Worm (Caenorhabditis elegans) whole organism, late embryonic: Measurements from ENCODE around the gene srlf-12.

ENCODE experiments used
- C08G9.2 ChIP-seq: sonication (generic microtip); optimal IDR thresholded peaks from 2 replicates; lab custom pipeline; 2016; ENCODE audit warnings: mild to moderate bottlenecking, missing genetic modification characterization, moderate library complexity, missing compliant biosample characterization
- F13H6.1 ChIP-seq: sonication (generic microtip); optimal IDR thresholded peaks from 2 replicates; lab custom pipeline; 2016; ENCODE audit warnings: missing genetic modification characterization, missing compliant biosample characterization
- K02D7.2 ChIP-seq: sonication (generic microtip); optimal IDR thresholded peaks from 2 replicates; lab custom pipeline; 2017; ENCODE audit warnings: mild to moderate bottlenecking, missing genetic modification characterization, missing compliant biosample characterization
- K09A11.1 ChIP-seq: sonication (generic microtip); optimal IDR thresholded peaks from 2 replicates; lab custom pipeline; 2017; ENCODE audit warnings: antibody characterized with exemption, mild to moderate bottlenecking, missing genetic modification characterization, missing compliant biosample characterization; ENCODE audit not compliant: insufficient read depth
- T23F11.4 ChIP-seq: fragments of 200-800 bp; sonication (Bioruptor generic); optimal IDR thresholded peaks from 2 replicates; lab custom pipeline; 2018; ENCODE audit warnings: mild to moderate bottlenecking, missing genetic modification characterization, missing compliant biosample characterization
- Y22D7AL.16 ChIP-seq: sonication (generic microtip); optimal IDR thresholded peaks from 2 replicates; lab custom pipeline; 2016; ENCODE audit warnings: missing genetic modification characterization, missing compliant biosample characterization
- ama-1 ChIP-seq: fragments of 150-350 bp; optimal IDR thresholded peaks from 2 replicates; lab custom pipeline; 2014
- ceh-14 ChIP-seq: sonication (generic microtip); optimal IDR thresholded peaks from 2 replicates; lab custom pipeline; 2016; ENCODE audit warnings: missing genotype, missing genetic modification characterization, missing compliant biosample characterization
- ceh-18 ChIP-seq: sonication (generic microtip); optimal IDR thresholded peaks from 2 replicates; lab custom pipeline; 2016; ENCODE audit warnings: missing genetic modification characterization, missing compliant biosample characterization
- ceh-22 ChIP-seq: sonication (generic microtip); optimal IDR thresholded peaks from 2 replicates; lab custom pipeline; 2017; ENCODE audit warnings: missing biosample characterization, missing genetic modification characterization
- ceh-30 ChIP-seq: fragments of 150-350 bp; optimal IDR thresholded peaks from 2 replicates; lab custom pipeline; 2014; ENCODE audit warnings: missing biosample characterization, missing genetic modification characterization
- ceh-31 ChIP-seq: sonication (generic microtip); optimal IDR thresholded peaks from 2 replicates; lab custom pipeline; 2016; ENCODE audit warnings: missing genetic modification characterization, missing compliant biosample characterization
- ceh-34 ChIP-seq: sonication (generic microtip); optimal IDR thresholded peaks from 2 replicates; lab custom pipeline; 2016; ENCODE audit warnings: mild to moderate bottlenecking, missing genetic modification characterization, missing compliant biosample characterization
- ceh-45 ChIP-seq: fragments of 200-800 bp; sonication (Bioruptor generic); IDR thresholded peaks from 2 replicates; pipeline ENCODE4 v1.3.6; 2022; ENCODE audit warnings: missing genetic modification reagents, missing genetic modification characterization, missing compliant biosample characterization
- ceh-48 ChIP-seq: sonication (generic microtip); optimal IDR thresholded peaks from 2 replicates; lab custom pipeline; 2016; ENCODE audit warnings: missing genetic modification characterization, inconsistent platforms, missing compliant biosample characterization
- ceh-6 ChIP-seq: fragments of 200-800 bp; sonication (Bioruptor generic); optimal IDR thresholded peaks from 2 replicates; lab custom pipeline; 2018; ENCODE audit warnings: mild to moderate bottlenecking, missing genetic modification characterization, missing compliant biosample characterization
- dmd-4 ChIP-seq: sonication (generic microtip); optimal IDR thresholded peaks from 2 replicates; lab custom pipeline; 2016; ENCODE audit warnings: borderline replicate concordance, missing genetic modification characterization, missing compliant biosample characterization
- elt-2 ChIP-seq: sonication (generic microtip); optimal IDR thresholded peaks from 2 replicates; lab custom pipeline; 2016; ENCODE audit warnings: missing genetic modification reagents, missing genetic modification characterization, missing compliant biosample characterization
- ets-4 ChIP-seq: sonication (generic microtip); optimal IDR thresholded peaks from 2 replicates; lab custom pipeline; 2016; ENCODE audit warnings: missing genetic modification characterization, missing compliant biosample characterization
- fax-1 ChIP-seq: sonication (generic microtip); optimal IDR thresholded peaks from 2 replicates; lab custom pipeline; 2016; ENCODE audit warnings: missing genotype, missing genetic modification characterization, missing compliant biosample characterization
- fkh-6 ChIP-seq: sonication (generic microtip); optimal IDR thresholded peaks from 2 replicates; lab custom pipeline; 2016; ENCODE audit warnings: missing genetic modification characterization, missing compliant biosample characterization
- gmeb-2 ChIP-seq: sonication (generic microtip); optimal IDR thresholded peaks from 2 replicates; lab custom pipeline; 2016; ENCODE audit warnings: missing genetic modification characterization, inconsistent platforms, missing compliant biosample characterization
- hlh-13 ChIP-seq: fragments of 200-800 bp; sonication (Bioruptor generic); optimal IDR thresholded peaks from 2 replicates; lab custom pipeline; 2018; ENCODE audit warnings: mild to moderate bottlenecking, missing genetic modification characterization, missing compliant biosample characterization
- hlh-15 ChIP-seq: sonication (generic microtip); optimal IDR thresholded peaks from 2 replicates; lab custom pipeline; 2016; ENCODE audit warnings: missing genetic modification characterization, missing compliant biosample characterization
- hlh-30 ChIP-seq: sonication (generic microtip); optimal IDR thresholded peaks from 2 replicates; lab custom pipeline; 2017; ENCODE audit warnings: antibody characterized with exemption, missing genetic modification characterization, missing compliant biosample characterization; ENCODE audit not compliant: insufficient read depth
- lim-6 ChIP-seq: sonication (generic microtip); optimal IDR thresholded peaks from 2 replicates; lab custom pipeline; 2016; ENCODE audit warnings: missing genetic modification characterization, missing compliant biosample characterization
- lin-11 ChIP-seq: fragments of 200-800 bp; sonication (Bioruptor generic); optimal IDR thresholded peaks from 2 replicates; lab custom pipeline; 2018; ENCODE audit warnings: mild to moderate bottlenecking, missing genetic modification characterization, missing compliant biosample characterization
- nfya-1 ChIP-seq: sonication (generic microtip); optimal IDR thresholded peaks from 2 replicates; lab custom pipeline; 2017; ENCODE audit warnings: missing genetic modification characterization, mild to moderate bottlenecking, missing compliant biosample characterization, antibody characterized with exemption, moderate library complexity
- nhr-232 ChIP-seq: sonication (generic microtip); optimal IDR thresholded peaks from 2 replicates; lab custom pipeline; 2016; ENCODE audit warnings: missing genetic modification characterization, missing compliant biosample characterization
- npax-4 ChIP-seq: sonication (generic microtip); optimal IDR thresholded peaks from 2 replicates; lab custom pipeline; 2016; ENCODE audit warnings: missing genetic modification characterization, missing compliant biosample characterization
- pax-1 ChIP-seq: fragments of 150-350 bp; optimal IDR thresholded peaks from 2 replicates; lab custom pipeline; 2014; ENCODE audit warnings: missing biosample characterization, missing genetic modification characterization
- pros-1 ChIP-seq: fragments of 150-350 bp; optimal IDR thresholded peaks from 2 replicates; lab custom pipeline; 2014; ENCODE audit warnings: missing biosample characterization, missing genetic modification reagents, missing genetic modification characterization
- ref-2 ChIP-seq: sonication (generic microtip); optimal IDR thresholded peaks from 2 replicates; lab custom pipeline; 2016; ENCODE audit warnings: missing genetic modification characterization, missing compliant biosample characterization
- rnt-1 ChIP-seq: sonication (generic microtip); optimal IDR thresholded peaks from 2 replicates; lab custom pipeline; 2016; ENCODE audit warnings: missing genetic modification characterization, missing compliant biosample characterization
- sdc-2 ChIP-seq: sonication (generic microtip); optimal IDR thresholded peaks from 2 replicates; lab custom pipeline; 2016; ENCODE audit warnings: missing genotype, missing genetic modification characterization, missing compliant biosample characterization
- sox-2 ChIP-seq: fragments of 200-800 bp; sonication (Bioruptor generic); IDR thresholded peaks from 2 replicates; pipeline ENCODE4 v1.3.6; 2022; ENCODE audit warnings: missing genetic modification reagents, missing genetic modification characterization, missing compliant biosample characterization
- sox-4 ChIP-seq: sonication (generic microtip); optimal IDR thresholded peaks from 2 replicates; lab custom pipeline; 2017; ENCODE audit warnings: mild to moderate bottlenecking, missing genetic modification characterization, inconsistent platforms, missing compliant biosample characterization
- tbx-2 ChIP-seq: sonication (generic microtip); optimal IDR thresholded peaks from 2 replicates; lab custom pipeline; 2016; ENCODE audit warnings: missing genetic modification characterization, missing compliant biosample characterization
- tbx-7 ChIP-seq: sonication (generic microtip); optimal IDR thresholded peaks from 2 replicates; lab custom pipeline; 2016; ENCODE audit warnings: missing genotype, missing genetic modification characterization, missing compliant biosample characterization
- unc-42 ChIP-seq: sonication (generic microtip); optimal IDR thresholded peaks from 2 replicates; lab custom pipeline; 2016; ENCODE audit warnings: missing genotype, missing genetic modification characterization, missing compliant biosample characterization
- unc-55 ChIP-seq: sonication (generic microtip); optimal IDR thresholded peaks from 2 replicates; lab custom pipeline; 2017; ENCODE audit warnings: missing biosample characterization, missing genetic modification reagents, missing genetic modification characterization
- unc-86 ChIP-seq: sonication (generic microtip); optimal IDR thresholded peaks from 2 replicates; lab custom pipeline; 2016; ENCODE audit warnings: missing genetic modification characterization, missing compliant biosample characterization

Gene srlf-12

ce11 chrIV:10891993-10892392 is at the start of gene srlf-12:
Gene srlf-12, minus strand, starts transcription at chrIV:10892093.
- no peak for TF ChIP-seq fkh-6
- no peak for TF ChIP-seq unc-42
- TF ChIP-seq ama-1 (lab: Kevin White, UChicago) = no peak
- no peak for TF ChIP-seq ceh-6 (GFP tag; lab: Kevin White, UChicago)
- no peak for TF ChIP-seq Y22D7AL.16 (tag; lab: Kevin White, UChicago)
- TF ChIP-seq K02D7.2 (tag; lab: Kevin White, UChicago) = no peak
- TF ChIP-seq pax-1 (tag; lab: Kevin White, UChicago) = no peak
- no peak for TF ChIP-seq ceh-18
- no peak for TF ChIP-seq lin-11
- no peak for TF ChIP-seq T23F11.4 (GFP tag; lab: Kevin White, UChicago)
- TF ChIP-seq tbx-7 (tag; lab: Kevin White, UChicago) = no peak
- TF ChIP-seq ceh-45 = no peak
- TF ChIP-seq sdc-2 (tag; lab: Kevin White, UChicago) = no peak
- no peak for TF ChIP-seq nhr-232 (tag; lab: Kevin White, UChicago)
- TF ChIP-seq ceh-31 (tag; lab: Kevin White, UChicago) = no peak
- TF ChIP-seq hlh-15 (tag; lab: Kevin White, UChicago) = no peak

- TF ChIP-seq hlh-30 (peak; percentile 56), ceh-31 (tag; lab: Kevin White, UChicago) (peak; percentile 78), K09A11.1 (tag; lab: Kevin White, UChicago) (no peak), sdc-2 (tag; lab: Kevin White, UChicago) (no peak), tbx-2 (peak; percentile 18), npax-4 (tag; lab: Kevin White, UChicago) (no peak), unc-42 (peak; percentile 99), ceh-48 (tag; lab: Kevin White, UChicago) (peak; percentile 98), sox-4 (tag; lab: Kevin White, UChicago) (no peak), unc-55 (GFP tag; lab: Kevin White, UChicago) (peak; percentile 13), nfya-1 (tag; lab: Kevin White, UChicago) (peak; percentile 52), lim-6 (tag; lab: Kevin White, UChicago) (no peak), fkh-6 (no peak)
Observed at ce11 chrIV:10936906-10937540, 45.1 kb upstream of the srlf-12 start, which contains the start of gene fic-1. Gene fic-1, plus strand, starts transcription at chrIV:10937454.

ce11 chrIV:10935853-10936491 is 44.1 kb upstream of the srlf-12 start, which contains the start of gene lgg-2:
Gene lgg-2, minus strand, starts transcription at chrIV:10935903.
- TF ChIP-seq lim-6 (tag; lab: Kevin White, UChicago) (no peak), dmd-4 (tag; lab: Kevin White, UChicago) (peak; percentile 46), C08G9.2 (tag; lab: Kevin White, UChicago) (peak; percentile 34), ets-4 (tag; lab: Kevin White, UChicago) (peak; percentile 29), elt-2 (peak; percentile 37), nfya-1 (tag; lab: Kevin White, UChicago) (peak; percentile 88), ceh-34 (tag; lab: Kevin White, UChicago) (peak; percentile 85), fkh-6 (no peak), sox-2 (GFP tag; lab: Robert Waterston, UW) (no peak), hlh-30 (peak; percentile 100), unc-55 (GFP tag; lab: Kevin White, UChicago) (peak; percentile 69), ceh-22 (tag; lab: Kevin White, UChicago) (no peak), rnt-1 (tag; lab: Kevin White, UChicago) (peak; percentile 75), pros-1 (tag; lab: Kevin White, UChicago) (peak; percentile 93), unc-86 (no peak), Y22D7AL.16 (tag; lab: Kevin White, UChicago) (no peak), tbx-2 (peak; percentile 84), ceh-18 (peak; percentile 90), lin-11 (no peak), hlh-13 (GFP tag; lab: Kevin White, UChicago) (no peak), gmeb-2 (tag; lab: Kevin White, UChicago) (no peak), fax-1 (tag; lab: Kevin White, UChicago) (peak; percentile 45), F13H6.1 (tag; lab: Kevin White, UChicago) (peak; percentile 26), ceh-14 (tag; lab: Kevin White, UChicago) (peak; percentile 7), pax-1 (tag; lab: Kevin White, UChicago) (peak; percentile 29), ama-1 (lab: Kevin White, UChicago) (no peak), ceh-30 (no peak), ceh-31 (tag; lab: Kevin White, UChicago) (peak; percentile 73), ref-2 (tag; lab: Kevin White, UChicago) (peak; percentile 61), unc-42 (peak; percentile 61)
- TF ChIP-seq, all 69 proteins: peak for 19
